Fruit fly (Drosophila melanogaster): ENCODE results near the gene GstZ2.

The GstZ2 gene

dm6 chr3R:9430344-9431253, 29.9 kb downstream of the GstZ2 start (continued):
- no peak for TF ChIP-seq CG9609 (GFP tag; optimal IDR thresholded peaks at IDR 0.05)
- no peak for TF ChIP-seq CG7987 (GFP tag; optimal IDR thresholded peaks at IDR 0.05)
- TF ChIP-seq CG7271 (tag; optimal IDR thresholded peaks at IDR 0.05): no peak
- TF ChIP-seq Lhr (GFP tag; optimal IDR thresholded peaks at IDR 0.05): no peak
- no peak for TF ChIP-seq Stat92E (GFP tag; optimal IDR thresholded peaks at IDR 0.05)
- TF ChIP-seq grau (tag; optimal IDR thresholded peaks at IDR 0.05): peak; percentile 60
- TF ChIP-seq CG1647 (GFP tag; optimal IDR thresholded peaks at IDR 0.05): no peak
- no peak for TF ChIP-seq ewg (GFP tag; optimal IDR thresholded peaks at IDR 0.05)
- TF ChIP-seq CHES-1-like (GFP tag; optimal IDR thresholded peaks at IDR 0.05): no peak
- no peak for TF ChIP-seq Doc3 (GFP tag; IDR thresholded peaks at IDR 0.05; ENCODE audit: partially characterized antibody)
- peak; percentile 25 for TF ChIP-seq Hsf (GFP tag; optimal IDR thresholded peaks at IDR 0.05)
- no peak for TF ChIP-seq CG14667 (GFP tag; IDR thresholded peaks at IDR 0.05)
- no peak for TF ChIP-seq tgo (GFP tag; IDR thresholded peaks at IDR 0.05)
- no peak for TF ChIP-seq CG17912 (GFP tag; optimal IDR thresholded peaks at IDR 0.05)
- TF ChIP-seq twi (tag; optimal IDR thresholded peaks at IDR 0.05): no peak
- TF ChIP-seq CG2875 (GFP tag; optimal IDR thresholded peaks at IDR 0.05): no peak
- TF ChIP-seq Max (GFP tag; optimal IDR thresholded peaks at IDR 0.05): no peak
- TF ChIP-seq dmrt11E (tag; optimal IDR thresholded peaks at IDR 0.05): no peak
- TF ChIP-seq eyg (GFP tag; optimal IDR thresholded peaks at IDR 0.05): no peak
- TF ChIP-seq Aef1 (GFP tag; IDR thresholded peaks at IDR 0.05): no peak
- TF ChIP-seq CG13296 (GFP tag; optimal IDR thresholded peaks at IDR 0.05): peak; percentile 63
- no peak for TF ChIP-seq Hr39 (optimal IDR thresholded peaks at IDR 0.05)
- TF ChIP-seq row (GFP tag; IDR thresholded peaks at IDR 0.05): peak; percentile 56; the same call in 2 of the 3 replicates
- peak; percentile 19; the same call in 1 of the 2 replicates for TF ChIP-seq CG16779 (GFP tag; IDR thresholded peaks at IDR 0.05)
- TF ChIP-seq esg (GFP tag; conservative IDR thresholded peaks at IDR 0.05): peak; percentile 45; the same call in 1 of the 2 replicates
- peak; percentile 57 for TF ChIP-seq gem (tag; optimal IDR thresholded peaks at IDR 0.05)
- no peak for TF ChIP-seq vfl (GFP tag; optimal IDR thresholded peaks at IDR 0.05)
- TF ChIP-seq zfh1 (GFP tag; IDR thresholded peaks at IDR 0.05): no peak
- peak; percentile 70 for TF ChIP-seq dysf (GFP tag; IDR thresholded peaks at IDR 0.05)
- TF ChIP-seq CG13894 (tag; optimal IDR thresholded peaks at IDR 0.05): no peak
- no peak for TF ChIP-seq CG3726 (GFP tag; IDR thresholded peaks at IDR 0.05)
- TF ChIP-seq stc (GFP tag; IDR thresholded peaks at IDR 0.05): 0 out of 2 replicates have a peak, but pooled peaks have one; percentile 37
- no peak for TF ChIP-seq CG17612 (GFP tag; IDR thresholded peaks at IDR 0.05)
- no peak for TF ChIP-seq gce (GFP tag; IDR thresholded peaks at IDR 0.05)
- TF ChIP-seq CG11247 (GFP tag; IDR thresholded peaks at IDR 0.05): no peak
- TF ChIP-seq CG14710 (tag; optimal IDR thresholded peaks at IDR 0.05): no peak
- 0 out of 3 replicates have a peak, but pooled peaks have one; percentile 19 for TF ChIP-seq ci (GFP tag; IDR thresholded peaks at IDR 0.05)
- no peak for TF ChIP-seq CG2116 (GFP tag; optimal IDR thresholded peaks at IDR 0.05)
- TF ChIP-seq CG13424 (tag; optimal IDR thresholded peaks at IDR 0.05): peak; percentile 41
- TF ChIP-seq aop (GFP tag; IDR thresholded peaks at IDR 0.05): no peak
- peak; percentile 65 for TF ChIP-seq CG2678 (tag; optimal IDR thresholded peaks at IDR 0.05)
- TF ChIP-seq CG4424 (GFP tag; optimal IDR thresholded peaks at IDR 0.05): no peak
- peak; percentile 55 for TF ChIP-seq CG11504 (tag; optimal IDR thresholded peaks at IDR 0.05)
- TF ChIP-seq sqz (GFP tag; optimal IDR thresholded peaks at IDR 0.05): peak; percentile 43
- TF ChIP-seq ATbp (GFP tag; optimal IDR thresholded peaks at IDR 0.05): no peak
- no peak for TF ChIP-seq Adf1 (GFP tag; IDR thresholded peaks at IDR 0.05)
- no peak for TF ChIP-seq grn (GFP tag; optimal IDR thresholded peaks at IDR 0.05)
- TF ChIP-seq CG10209 (GFP tag; optimal IDR thresholded peaks at IDR 0.05): no peak
- no peak for TF ChIP-seq shn (GFP tag; optimal IDR thresholded peaks at IDR 0.05)
